Worm (Caenorhabditis elegans) whole organism, L4/young adult: Measurements from ENCODE around the gene grld-1.

ENCODE experiments used
- W03F9.2 ChIP-seq: fragments of 150-350 bp; optimal IDR thresholded peaks from 2 replicates; lab custom pipeline; 2014; ENCODE audit warnings: missing biosample characterization, missing genetic modification characterization
- him-1 ChIP-seq: sonication (generic microtip); optimal IDR thresholded peaks from 2 replicates; lab custom pipeline; 2016; ENCODE audit warnings: missing genotype, missing genetic modification reagents, missing genetic modification characterization, missing compliant biosample characterization

ce11 chrIV:76070-76469 is 49.7 kb downstream of the grld-1 start, which contains the start of gene T05C7.8:
- no peak for TF ChIP-seq him-1 (tag; lab: Kevin White, UChicago)
- TF ChIP-seq W03F9.2 (tag; lab: Kevin White, UChicago): no peak
